Worm (Caenorhabditis elegans) whole organism, L2 larva: ENCODE results near the gene Y73F4A.1.

Experiments used
- aly-2 ChIP-seq: fragments of 150-350 bp; optimal IDR thresholded peaks from 2 replicates; lab custom pipeline; 2014; ENCODE audit warnings: missing biosample characterization, missing genetic modification characterization
- ama-1 ChIP-seq: fragments of 150-350 bp; optimal IDR thresholded peaks from 2 replicates; lab custom pipeline; 2018; ENCODE audit warnings: inconsistent platforms

ce11 chrIV:9082055-9082454 lies 36.9 kb upstream of the Y73F4A.1 start, which contains the start of gene twk-8:
- TF ChIP-seq ama-1 (no peak), aly-2 (no peak)
